Fruit fly (Drosophila melanogaster) whole organism, prepupa: ENCODE data around the gene Acbp3.

Experiments
- CG11294 ChIP-seq: fragments of 200-800 bp; sonication (Bioruptor generic); IDR thresholded peaks from 2 replicates; pipeline ENCODE4 v1.3.6; 2022; ENCODE audit warnings: missing biosample characterization, missing genetic modification characterization
- CG6792 ChIP-seq: fragments of 200-800 bp; sonication (Bioruptor generic); optimal IDR thresholded peaks from 3 replicates; lab custom pipeline; 2016; ENCODE audit warnings: missing biosample characterization, missing genetic modification characterization

dm6 chr3L:7150850-7151249 is 20.2 kb downstream of the Acbp3 start:
- TF ChIP-seq CG11294 (GFP tag; lab: Robert Waterston, UW) (peak; percentile 83), CG6792 (GFP tag; lab: Kevin White, UChicago) (peak; percentile 49)
